Worm (Caenorhabditis elegans) whole organism, L4 larva: ENCODE results near the gene col-40.

ENCODE experiments used
- F10B5.3 ChIP-seq: sonication (generic microtip); optimal IDR thresholded peaks from 2 replicates; lab custom pipeline; 2016; ENCODE audit warnings: mild to moderate bottlenecking, missing genetic modification characterization, missing compliant biosample characterization
- F44E2.7 ChIP-seq: fragments of 200-800 bp; sonication (Bioruptor generic); IDR thresholded peaks from 2 replicates; pipeline ENCODE4 v2.1.2; 2022; ENCODE audit warnings: missing genetic modification characterization, missing compliant biosample characterization
- T20F7.1 ChIP-seq: fragments of 200-800 bp; sonication (Bioruptor generic); optimal IDR thresholded peaks from 2 replicates; lab custom pipeline; 2018; ENCODE audit warnings: mild to moderate bottlenecking, missing genetic modification characterization, missing compliant biosample characterization
- Y105C5A.15 ChIP-seq: fragments of 200-800 bp; sonication (Bioruptor generic); IDR thresholded peaks from 2 replicates; pipeline ENCODE4 v1.3.6; 2022; ENCODE audit warnings: missing genetic modification characterization, missing compliant biosample characterization
- Y5F2A.4 ChIP-seq: fragments of 200-800 bp; sonication (Bioruptor generic); optimal IDR thresholded peaks from 2 replicates; lab custom pipeline; 2018; ENCODE audit warnings: mild to moderate bottlenecking, missing genetic modification characterization, missing compliant biosample characterization
- Y75B8A.6 ChIP-seq: fragments of 200-800 bp; sonication (Bioruptor generic); IDR thresholded peaks from 2 replicates; pipeline ENCODE4 v1.3.6; 2022; ENCODE audit warnings: missing genetic modification reagents, missing genetic modification characterization, missing compliant biosample characterization
- ZK546.5 ChIP-seq, 2 experiments: sonication (generic microtip); optimal IDR thresholded peaks; 2 replicates each; lab custom pipeline; 2017; ENCODE audit warnings: missing biosample characterization in 2 of 2, missing genetic modification characterization in 2 of 2
- aha-1 ChIP-seq: fragments of 150-350 bp; peaks from one replicate; lab custom pipeline; 2014; ENCODE audit warnings: missing biosample characterization, missing genetic modification characterization
- ama-1 ChIP-seq: fragments of 150-350 bp; optimal IDR thresholded peaks from 2 replicates; lab custom pipeline; 2014; ENCODE audit warnings: inconsistent platforms, mixed read lengths
- arid-1 ChIP-seq: fragments of 200-800 bp; sonication (Bioruptor generic); conservative IDR thresholded peaks from 2 replicates; pipeline ENCODE4 v1.3.6; 2022; ENCODE audit warnings: missing genetic modification reagents, missing genetic modification characterization, missing compliant biosample characterization
- ceh-32 ChIP-seq: sonication (generic microtip); optimal IDR thresholded peaks from 2 replicates; lab custom pipeline; 2016; ENCODE audit warnings: mild to moderate bottlenecking, missing genetic modification characterization, missing compliant biosample characterization; ENCODE audit not compliant: poor library complexity
- ceh-44 ChIP-seq: fragments of 200-800 bp; sonication (Bioruptor generic); IDR thresholded peaks from 2 replicates; pipeline ENCODE4 v1.3.6; 2022; ENCODE audit warnings: missing genetic modification reagents, missing genetic modification characterization, missing compliant biosample characterization
- daf-16 ChIP-seq, 3 experiments: sonication (generic microtip); optimal IDR thresholded peaks; 2 replicates each; lab custom pipeline; 2016 to 2017; ENCODE audit warnings: missing genetic modification characterization in 3 of 3, missing genetic modification reagents in 3 of 3, mild to moderate bottlenecking in 2 of 3, missing compliant biosample characterization in 2 of 3, missing biosample characterization in 1 of 3, moderate library complexity in 1 of 3
- daf-19 ChIP-seq: fragments of 200-800 bp; sonication (Bioruptor generic); conservative IDR thresholded peaks from 2 replicates; pipeline ENCODE4 v1.3.6; 2022; ENCODE audit warnings: missing genetic modification characterization, missing compliant biosample characterization
- dmd-9 ChIP-seq: fragments of 200-800 bp; sonication (Bioruptor generic); IDR thresholded peaks from 2 replicates; pipeline ENCODE4 v1.3.6; 2022; ENCODE audit warnings: missing genetic modification reagents, missing genetic modification characterization, missing compliant biosample characterization
- duxl-1 ChIP-seq: sonication (generic microtip); optimal IDR thresholded peaks from 2 replicates; lab custom pipeline; 2016; ENCODE audit warnings: mild to moderate bottlenecking, missing genetic modification characterization, moderate library complexity, missing compliant biosample characterization; ENCODE audit not compliant: poor library complexity
- egl-27 ChIP-seq: sonication (generic microtip); optimal IDR thresholded peaks from 3 replicates; lab custom pipeline; 2017; ENCODE audit warnings: missing biosample characterization, missing genetic modification reagents, missing genetic modification characterization
- egl-43 ChIP-seq: fragments of 200-800 bp; sonication (Bioruptor generic); IDR thresholded peaks from 2 replicates; pipeline ENCODE4 v1.3.6; 2022; ENCODE audit warnings: missing genetic modification reagents, missing genetic modification characterization, missing compliant biosample characterization
- gei-8 ChIP-seq: fragments of 200-800 bp; sonication (Bioruptor generic); optimal IDR thresholded peaks from 2 replicates; lab custom pipeline; 2018; ENCODE audit warnings: mild to moderate bottlenecking, missing genetic modification characterization, missing compliant biosample characterization
- hif-1 ChIP-seq, 2 experiments: sonication (generic microtip); optimal IDR thresholded peaks; 2 replicates each; lab custom pipeline; 2016 to 2017; ENCODE audit warnings: missing compliant biosample characterization in 2 of 2, missing genetic modification characterization in 2 of 2, missing genetic modification reagents in 2 of 2, missing genotype in 2 of 2, mild to moderate bottlenecking in 1 of 2
- hlh-11 ChIP-seq: fragments of 200-800 bp; sonication (Bioruptor generic); optimal IDR thresholded peaks from 2 replicates; lab custom pipeline; 2018; ENCODE audit warnings: mild to moderate bottlenecking, missing genetic modification characterization, missing compliant biosample characterization
- hlh-30 ChIP-seq: sonication (generic microtip); optimal IDR thresholded peaks from 2 replicates; lab custom pipeline; 2017; ENCODE audit warnings: antibody characterized with exemption, mild to moderate bottlenecking, missing genetic modification characterization, missing compliant biosample characterization; ENCODE audit not compliant: insufficient read depth
- lim-7 ChIP-seq: fragments of 200-800 bp; sonication (Bioruptor generic); IDR thresholded peaks from 2 replicates; pipeline ENCODE4 v1.3.6; 2022; ENCODE audit warnings: missing genetic modification characterization, missing compliant biosample characterization
- lin-1 ChIP-seq: fragments of 200-800 bp; sonication (Bioruptor generic); IDR thresholded peaks from 2 replicates; pipeline ENCODE4 v1.3.6; 2022; ENCODE audit warnings: missing genetic modification reagents, missing genetic modification characterization, missing compliant biosample characterization
- lin-15B ChIP-seq: fragments of 150-350 bp; sonication (generic microtip); optimal IDR thresholded peaks from 3 replicates; lab custom pipeline; 2014; ENCODE audit warnings: missing biosample characterization, missing genetic modification characterization
- lin-29 ChIP-seq: fragments of 200-800 bp; sonication (Bioruptor generic); IDR thresholded peaks from 2 replicates; pipeline ENCODE4 v1.3.6; 2022; ENCODE audit warnings: missing genetic modification reagents, missing genetic modification characterization, missing compliant biosample characterization
- lsy-2 ChIP-seq, 2 experiments: fragments of 150-350 bp in 1 of 2; sonication (generic microtip) in 1 of 2; optimal IDR thresholded peaks; 2 replicates each; lab custom pipeline; 2014 to 2017; ENCODE audit warnings: missing biosample characterization in 2 of 2, missing genetic modification characterization in 2 of 2
- mxl-2 ChIP-seq: fragments of 200-800 bp; sonication (Bioruptor generic); conservative IDR thresholded peaks from 2 replicates; pipeline ENCODE4 v1.3.6; 2022; ENCODE audit warnings: missing genetic modification reagents, missing genetic modification characterization, missing compliant biosample characterization
- mxl-3 ChIP-seq: fragments of 200-800 bp; sonication (Bioruptor generic); optimal IDR thresholded peaks from 2 replicates; lab custom pipeline; 2018; ENCODE audit warnings: mild to moderate bottlenecking, missing genetic modification characterization, missing compliant biosample characterization
- nhr-102 ChIP-seq: sonication (generic microtip); optimal IDR thresholded peaks from 2 replicates; lab custom pipeline; 2016; ENCODE audit warnings: mild to moderate bottlenecking, missing genetic modification characterization, moderate library complexity, missing compliant biosample characterization
- nhr-111 ChIP-seq: fragments of 200-800 bp; sonication (Bioruptor generic); optimal IDR thresholded peaks from 2 replicates; lab custom pipeline; 2018; ENCODE audit warnings: mild to moderate bottlenecking, missing genetic modification characterization, missing compliant biosample characterization
- nhr-237 ChIP-seq: sonication (generic microtip); optimal IDR thresholded peaks from 2 replicates; lab custom pipeline; 2017; ENCODE audit warnings: missing biosample characterization, missing genetic modification characterization
- nhr-25 ChIP-seq: sonication (generic microtip); optimal IDR thresholded peaks from 2 replicates; lab custom pipeline; 2017; ENCODE audit warnings: missing genetic modification characterization, mild to moderate bottlenecking, missing compliant biosample characterization, antibody characterized with exemption, moderate library complexity, borderline replicate concordance; ENCODE audit not compliant: insufficient read depth
- nhr-28 ChIP-seq: fragments of 150-350 bp; optimal IDR thresholded peaks from 2 replicates; lab custom pipeline; 2014; ENCODE audit warnings: missing biosample characterization, missing genetic modification characterization
- nhr-6 ChIP-seq: fragments of 150-350 bp; optimal IDR thresholded peaks from 2 replicates; lab custom pipeline; 2014; ENCODE audit warnings: missing biosample characterization, missing genetic modification characterization
- nhr-76 ChIP-seq: fragments of 150-350 bp; optimal IDR thresholded peaks from 2 replicates; lab custom pipeline; 2014; ENCODE audit warnings: missing biosample characterization, missing genetic modification characterization
- pha-4 ChIP-seq, 2 experiments: fragments of 150-350 bp in 1 of 2; fragments of 200-800 bp in 1 of 2; sonication (Bioruptor generic) in 1 of 2; IDR thresholded peaks in 1 of 2; optimal IDR thresholded peaks in 1 of 2; 2 replicates each; pipeline versions ENCODE4 v1.3.6 to Lab custom; 2014 to 2022; ENCODE audit warnings: missing genetic modification characterization in 2 of 2, missing genetic modification reagents in 2 of 2, missing biosample characterization in 1 of 2, missing compliant biosample characterization in 1 of 2
- php-3 ChIP-seq: fragments of 200-800 bp; sonication (Bioruptor generic); IDR thresholded peaks from 2 replicates; pipeline ENCODE4 v1.3.6; 2022; ENCODE audit warnings: missing genetic modification reagents, missing genetic modification characterization, missing compliant biosample characterization
- saeg-2 ChIP-seq: fragments of 200-800 bp; sonication (Bioruptor generic); IDR thresholded peaks from 2 replicates; pipeline ENCODE4 v1.3.6; 2022; ENCODE audit warnings: missing genetic modification reagents, missing genetic modification characterization, missing compliant biosample characterization
- snpc-1.2 ChIP-seq: fragments of 200-800 bp; sonication (Bioruptor generic); IDR thresholded peaks from 2 replicates; pipeline ENCODE4 v1.3.6; 2022; ENCODE audit warnings: missing genetic modification reagents, missing genetic modification characterization, missing compliant biosample characterization
- spr-1 ChIP-seq: sonication (generic microtip); optimal IDR thresholded peaks from 2 replicates; lab custom pipeline; 2016; ENCODE audit warnings: mild to moderate bottlenecking, missing genetic modification characterization, missing compliant biosample characterization
- spr-3 ChIP-seq: fragments of 200-800 bp; sonication (Bioruptor generic); optimal IDR thresholded peaks from 2 replicates; lab custom pipeline; 2018; ENCODE audit warnings: mild to moderate bottlenecking, missing genetic modification characterization, missing compliant biosample characterization
- tag-97 ChIP-seq: fragments of 200-800 bp; sonication (Bioruptor generic); IDR thresholded peaks from 2 replicates; pipeline ENCODE4 v1.3.6; 2022; ENCODE audit warnings: missing genetic modification characterization, missing compliant biosample characterization
- unc-130 ChIP-seq: sonication (generic microtip); optimal IDR thresholded peaks from 2 replicates; lab custom pipeline; 2016; ENCODE audit warnings: missing genetic modification reagents, missing genetic modification characterization, missing compliant biosample characterization
- unc-62 ChIP-seq, 3 experiments: fragments of 150-350 bp in 1 of 3; sonication (generic microtip); optimal IDR thresholded peaks in 2 of 3; peaks in 1 of 3; 1 replicate in 1 of 3; 2 replicates in 2 of 3; lab custom pipeline; 2014 to 2017; ENCODE audit warnings: missing biosample characterization in 3 of 3, missing genetic modification characterization in 3 of 3, missing genetic modification reagents in 3 of 3, missing genotype in 1 of 3
- zip-11 ChIP-seq: fragments of 200-800 bp; sonication (Bioruptor generic); IDR thresholded peaks from 2 replicates; pipeline ENCODE4 v1.3.6; 2022; ENCODE audit warnings: missing genetic modification characterization, missing compliant biosample characterization

The col-40 gene

ce11 chrII:1141720-1142574 is 35.2 kb upstream of the col-40 start (continued):
- TF ChIP-seq Y75B8A.6 (GFP tag; lab: Robert Waterston, UW) (no peak), lin-15B (tag; lab: Kevin White, UChicago) (no peak), nhr-76 (tag; lab: Kevin White, UChicago) (no peak), F44E2.7 (no peak), ceh-32 (no peak), nhr-25 (peak; percentile 28), daf-16 (GFP tag; optimal IDR thresholded peaks at IDR 0.05; lab: Kevin White, UChicago) (no peak), daf-16 (tag; optimal IDR thresholded peaks at IDR 0.05; lab: Kevin White, UChicago) (no peak), egl-27 (tag; lab: Kevin White, UChicago) (no peak), F10B5.3 (no peak), hlh-30 (tag; lab: Kevin White, UChicago) (no peak), Y105C5A.15 (GFP tag; lab: Robert Waterston, UW) (no peak), spr-1 (tag; lab: Kevin White, UChicago) (no peak), mxl-3 (GFP tag; lab: Kevin White, UChicago) (peak; percentile 20), unc-62 (GFP tag; optimal IDR thresholded peaks at IDR 0.05 in 1 of 2; lab: Kevin White, UChicago) (peak in 1 of 2 experiments; percentile 72), unc-62 (tag; optimal IDR thresholded peaks at IDR 0.05; lab: Kevin White, UChicago) (no peak), lin-29 (GFP tag; lab: Robert Waterston, UW) (no peak), lin-1 (no peak), nhr-6 (tag; lab: Kevin White, UChicago) (no peak), hif-1 (tag; optimal IDR thresholded peaks at IDR 0.05; lab: Kevin White, UChicago) (no peak), snpc-1.2 (GFP tag; lab: Robert Waterston, UW) (no peak), saeg-2 (no peak), ama-1 (lab: Kevin White, UChicago) (no peak), gei-8 (GFP tag; lab: Kevin White, UChicago) (no peak), aha-1 (tag; lab: Kevin White, UChicago) (no peak), lsy-2 (tag; optimal IDR thresholded peaks at IDR 0.05; lab: Kevin White, UChicago) (peak in 1 of 2 experiments; percentile 2), unc-130 (no peak), daf-19 (GFP tag; lab: Robert Waterston, UW) (no peak), mxl-2 (GFP tag; lab: Robert Waterston, UW) (0 out of 2 replicates have a peak, but pooled peaks have one; percentile 30), dmd-9 (no peak), spr-3 (GFP tag; lab: Kevin White, UChicago) (no peak), nhr-102 (no peak), nhr-237 (tag; lab: Kevin White, UChicago) (no peak), nhr-111 (GFP tag; lab: Kevin White, UChicago) (no peak), zip-11 (GFP tag; lab: Robert Waterston, UW) (no peak), pha-4 (GFP tag; IDR thresholded peaks at IDR 0.05; lab: Robert Waterston, UW) (peak; percentile 23; the same call in 1 of the 2 replicates), pha-4 (tag; optimal IDR thresholded peaks at IDR 0.05; lab: Kevin White, UChicago) (no peak)
- TF ChIP-seq, all 104 proteins: peak for 12

- TF ChIP-seq hlh-11 (tag; lab: Kevin White, UChicago) = peak; percentile 38
- TF ChIP-seq mxl-2 (GFP tag; lab: Robert Waterston, UW) = no peak
- no peak for TF ChIP-seq egl-43 (GFP tag; lab: Robert Waterston, UW)
- TF ChIP-seq ZK546.5 (tag; optimal IDR thresholded peaks at IDR 0.05; lab: Kevin White, UChicago) = no peak
- TF ChIP-seq arid-1 (GFP tag; lab: Robert Waterston, UW) = no peak
- TF ChIP-seq T20F7.1 = peak; percentile 35
- TF ChIP-seq nhr-28 (tag; lab: Kevin White, UChicago) = peak; percentile 82
- TF ChIP-seq F10B5.3 = no peak
- no peak for TF ChIP-seq Y5F2A.4 (GFP tag; lab: Kevin White, UChicago)
- no peak for TF ChIP-seq tag-97
- TF ChIP-seq saeg-2 = no peak
- TF ChIP-seq spr-3 (GFP tag; lab: Kevin White, UChicago) = no peak
- TF ChIP-seq nhr-111 (GFP tag; lab: Kevin White, UChicago) = no peak
- TF ChIP-seq duxl-1 (tag; lab: Kevin White, UChicago) = no peak
- no peak for TF ChIP-seq gei-8 (GFP tag; lab: Kevin White, UChicago)
- TF ChIP-seq ceh-44 (GFP tag; lab: Robert Waterston, UW) = no peak
- no peak for TF ChIP-seq lim-7 (GFP tag; lab: Robert Waterston, UW)
- no peak for TF ChIP-seq daf-16 (GFP tag; optimal IDR thresholded peaks at IDR 0.05; lab: Kevin White, UChicago)
- TF ChIP-seq daf-16 (tag; optimal IDR thresholded peaks at IDR 0.05; lab: Kevin White, UChicago) = peak; percentile 57
- no peak for TF ChIP-seq php-3 (GFP tag; lab: Robert Waterston, UW)
Observed at ce11 chrII:1140689-1141088, 33.9 kb upstream of the col-40 start, which contains the start of gene W09B6.4. Gene W09B6.4, minus strand, starts transcription at chrII:1140839.
